Worm (Caenorhabditis elegans): ENCODE data around the gene klp-6.

Gene klp-6

DNA sequence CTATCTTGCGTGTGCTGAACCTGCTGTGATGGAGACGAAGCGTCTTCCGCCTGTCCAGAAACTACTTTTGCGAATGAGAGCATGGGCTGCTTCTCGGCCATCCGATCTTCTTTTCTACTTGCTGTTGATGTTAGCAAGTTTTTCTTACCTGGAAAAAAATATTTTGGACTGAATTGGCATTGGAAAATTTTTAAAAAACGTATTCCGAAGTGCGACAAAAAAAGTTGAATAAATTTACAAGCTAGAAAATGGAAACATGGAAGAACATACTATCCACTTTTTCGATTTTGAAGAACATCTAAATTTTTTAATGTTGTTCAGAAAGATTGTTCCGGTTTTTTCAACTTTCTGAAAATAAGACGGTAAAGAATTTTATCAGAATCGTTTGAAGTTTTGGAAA is 13.2 kb upstream of the klp-6 start, which contains the start of gene larp-1:
TSS of gene larp-1 (minus strand) at position 101 of the 400 bp plus-strand sequence.
- TF ChIP-seq unc-39 (tag; optimal IDR thresholded peaks at IDR 0.05), result no peak
- no peak for TF ChIP-seq elt-1 (tag; optimal IDR thresholded peaks at IDR 0.05; ENCODE audit: borderline replicate concordance, insufficient read depth)
- no peak for TF ChIP-seq blmp-1 (tag; optimal IDR thresholded peaks at IDR 0.05)
- no peak for TF ChIP-seq mab-5 (tag; optimal IDR thresholded peaks at IDR 0.05)
- no peak for TF ChIP-seq cnd-1 (tag; optimal IDR thresholded peaks at IDR 0.05)
- TF ChIP-seq nhr-28 (tag; optimal IDR thresholded peaks at IDR 0.05), result no peak
- TF ChIP-seq ceh-83 (GFP tag; optimal IDR thresholded peaks at IDR 0.05), result no peak
- TF ChIP-seq elt-3 (tag; optimal IDR thresholded peaks at IDR 0.05), result no peak
- TF ChIP-seq lsy-2 (tag; optimal IDR thresholded peaks at IDR 0.05), result no peak
- no peak for TF ChIP-seq unc-62 (GFP tag; optimal IDR thresholded peaks at IDR 0.05)
- TF ChIP-seq drap-1 (GFP tag; optimal IDR thresholded peaks at IDR 0.05), result no peak
- no peak for TF ChIP-seq M03D4.4 (tag; optimal IDR thresholded peaks at IDR 0.05)
- TF ChIP-seq hlh-1 (tag; optimal IDR thresholded peaks at IDR 0.05), result no peak
- TF ChIP-seq lin-32 (GFP tag; optimal IDR thresholded peaks at IDR 0.05), result no peak
- no peak for TF ChIP-seq sptf-1 (tag; optimal IDR thresholded peaks at IDR 0.05)
- TF ChIP-seq mls-2 (tag; optimal IDR thresholded peaks at IDR 0.05), result no peak
- no peak for TF ChIP-seq nhr-76 (tag; optimal IDR thresholded peaks at IDR 0.05)

DNA sequence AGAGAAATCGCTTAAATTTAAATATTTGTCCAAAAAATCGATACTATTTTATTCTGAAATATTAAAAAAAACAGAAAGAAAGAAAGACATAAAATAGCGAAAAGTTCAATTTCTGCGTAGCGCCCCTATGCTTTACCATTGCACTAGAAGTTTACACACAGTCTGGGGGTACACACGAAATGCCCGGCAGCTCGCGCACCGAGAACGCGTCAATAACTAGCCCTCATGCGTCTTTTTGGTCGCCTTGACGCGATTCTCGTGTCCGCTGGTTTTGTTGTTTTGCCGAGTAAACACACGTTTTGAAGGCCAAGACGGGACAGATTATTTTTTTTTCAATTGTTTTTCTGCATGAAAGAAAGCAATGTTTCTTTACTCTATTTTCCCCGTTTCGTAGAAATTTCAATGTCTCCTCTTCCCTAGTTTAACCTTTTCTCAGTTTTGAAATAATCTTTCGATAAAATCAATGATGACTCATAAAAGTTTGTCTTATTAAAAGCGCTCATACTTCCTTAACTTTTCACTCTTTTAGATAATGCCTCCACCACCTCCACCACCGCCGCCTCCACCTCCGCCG is 12.5 kb upstream of the klp-6 start, which contains the start of gene wip-1:
TSS of gene wip-1 (plus strand) at position 524 of the 574 bp plus-strand sequence.
- TF ChIP-seq nhr-2 (tag; optimal IDR thresholded peaks at IDR 0.05), result no peak
- TF ChIP-seq nhr-76 (tag; optimal IDR thresholded peaks at IDR 0.05), result peak; percentile 17
- no peak for TF ChIP-seq flh-1 (GFP tag; optimal IDR thresholded peaks at IDR 0.05)
- no peak for TF ChIP-seq bed-3 (GFP tag; optimal IDR thresholded peaks at IDR 0.05)
- TF ChIP-seq ztf-11 (tag; optimal IDR thresholded peaks at IDR 0.05), result peak; percentile 88
- peak; percentile 98 for TF ChIP-seq mep-1 (tag; optimal IDR thresholded peaks at IDR 0.05)
- peak; percentile 47 for TF ChIP-seq unc-62 (GFP tag; optimal IDR thresholded peaks at IDR 0.05)
- TF ChIP-seq unc-39 (tag; optimal IDR thresholded peaks at IDR 0.05), result peak; percentile 61
- peak; percentile 75 for TF ChIP-seq unc-120 (tag; optimal IDR thresholded peaks at IDR 0.05; ENCODE audit: poor library complexity, severe bottlenecking)
- peak; percentile 69 for TF ChIP-seq ceh-83 (GFP tag; optimal IDR thresholded peaks at IDR 0.05)
- peak; percentile 25 for TF ChIP-seq blmp-1 (tag; optimal IDR thresholded peaks at IDR 0.05)
- peak; percentile 87 for TF ChIP-seq mls-2 (tag; optimal IDR thresholded peaks at IDR 0.05)
- peak; percentile 64 for TF ChIP-seq ceh-39 (tag; optimal IDR thresholded peaks at IDR 0.05)
- peak; percentile 63 for TF ChIP-seq elt-1 (tag; optimal IDR thresholded peaks at IDR 0.05; ENCODE audit: borderline replicate concordance, insufficient read depth)
- peak; percentile 93 for TF ChIP-seq sptf-1 (tag; optimal IDR thresholded peaks at IDR 0.05)
- peak; percentile 98 for TF ChIP-seq pha-4 (tag; optimal IDR thresholded peaks at IDR 0.05)
- peak; percentile 67 for TF ChIP-seq nhr-12 (tag; optimal IDR thresholded peaks at IDR 0.05)
- peak; percentile 77 for TF ChIP-seq cnd-1 (tag; optimal IDR thresholded peaks at IDR 0.05)
- TF ChIP-seq zip-8 (tag; optimal IDR thresholded peaks at IDR 0.05), result no peak
- peak; percentile 51 for TF ChIP-seq ces-1 (GFP tag; optimal IDR thresholded peaks at IDR 0.05)
- peak; percentile 4 for TF ChIP-seq tbx-8 (GFP tag; optimal IDR thresholded peaks at IDR 0.05)
- TF ChIP-seq lsy-2 (tag; optimal IDR thresholded peaks at IDR 0.05), result peak; percentile 90
- peak; percentile 93 for TF ChIP-seq ham-2 (GFP tag; optimal IDR thresholded peaks at IDR 0.05)
- TF ChIP-seq drap-1 (GFP tag; optimal IDR thresholded peaks at IDR 0.05), result peak; percentile 88
- TF ChIP-seq M03D4.4 (tag; optimal IDR thresholded peaks at IDR 0.05), result peak; percentile 84
- TF ChIP-seq nhr-237 (tag; optimal IDR thresholded peaks at IDR 0.05), result peak; percentile 95
- TF ChIP-seq hlh-1 (tag; optimal IDR thresholded peaks at IDR 0.05), result peak; percentile 54
- TF ChIP-seq lin-13 (tag; optimal IDR thresholded peaks at IDR 0.05), result peak; percentile 99
- peak; percentile 8 for TF ChIP-seq sem-2 (GFP tag; optimal IDR thresholded peaks at IDR 0.05)
- TF ChIP-seq mab-5 (tag; optimal IDR thresholded peaks at IDR 0.05), result peak; percentile 38
- peak; percentile 32 for TF ChIP-seq elt-3 (tag; optimal IDR thresholded peaks at IDR 0.05)
- TF ChIP-seq snpc-4 (tag; optimal IDR thresholded peaks at IDR 0.05), result no peak
- TF ChIP-seq nhr-28 (tag; optimal IDR thresholded peaks at IDR 0.05), result peak; percentile 49
- TF ChIP-seq lin-32 (GFP tag; optimal IDR thresholded peaks at IDR 0.05), result peak; percentile 32
- TF ChIP-seq ceh-43 (GFP tag; optimal IDR thresholded peaks at IDR 0.05), result peak; percentile 61

DNA sequence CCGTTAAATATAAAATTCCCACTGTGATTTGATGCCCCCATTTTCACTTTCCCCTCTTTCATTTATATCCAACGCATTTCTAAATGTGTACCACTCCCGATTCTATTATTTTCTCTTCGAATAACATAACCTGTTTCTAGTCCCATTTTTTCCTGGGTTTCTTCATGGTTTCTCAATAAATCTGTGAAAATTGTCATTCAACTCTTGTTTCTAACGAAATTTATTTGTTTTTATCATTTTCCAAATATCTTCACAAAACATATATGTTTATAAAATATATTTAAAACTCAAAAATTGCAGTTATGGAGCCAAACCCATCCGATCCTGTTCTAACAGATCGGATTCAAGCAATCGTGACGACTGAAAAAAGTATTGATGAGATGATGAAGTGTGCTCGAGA is 9.8 kb upstream of the klp-6 start, which contains the start of gene mdt-11:
TSS of gene mdt-11 (plus strand) at position 301 of the 400 bp plus-strand sequence.
- no peak for TF ChIP-seq tbx-8 (GFP tag; optimal IDR thresholded peaks at IDR 0.05)
- TF ChIP-seq unc-62 (GFP tag; optimal IDR thresholded peaks at IDR 0.05), result no peak
- TF ChIP-seq sptf-1 (tag; optimal IDR thresholded peaks at IDR 0.05), result no peak
- TF ChIP-seq nhr-2 (tag; optimal IDR thresholded peaks at IDR 0.05), result no peak
- TF ChIP-seq cnd-1 (tag; optimal IDR thresholded peaks at IDR 0.05), result no peak
- no peak for TF ChIP-seq ceh-39 (tag; optimal IDR thresholded peaks at IDR 0.05)
- TF ChIP-seq snpc-4 (tag; optimal IDR thresholded peaks at IDR 0.05), result no peak
- no peak for TF ChIP-seq flh-1 (GFP tag; optimal IDR thresholded peaks at IDR 0.05)
- TF ChIP-seq blmp-1 (tag; optimal IDR thresholded peaks at IDR 0.05), result no peak
- no peak for TF ChIP-seq nhr-28 (tag; optimal IDR thresholded peaks at IDR 0.05)
- TF ChIP-seq sem-2 (GFP tag; optimal IDR thresholded peaks at IDR 0.05), result no peak
- TF ChIP-seq nhr-237 (tag; optimal IDR thresholded peaks at IDR 0.05), result no peak
- no peak for TF ChIP-seq hlh-1 (tag; optimal IDR thresholded peaks at IDR 0.05)
- no peak for TF ChIP-seq ztf-11 (tag; optimal IDR thresholded peaks at IDR 0.05)
- no peak for TF ChIP-seq bed-3 (GFP tag; optimal IDR thresholded peaks at IDR 0.05)
